Worm (Caenorhabditis elegans) whole organism, L4/young adult: ENCODE data around the gene fbxb-112.

ENCODE experiments used
- W03F9.2 ChIP-seq: fragments of 150-350 bp; optimal IDR thresholded peaks from 2 replicates; lab custom pipeline; 2014; ENCODE audit warnings: missing biosample characterization, missing genetic modification characterization
- dao-5 ChIP-seq: sonication (generic microtip); optimal IDR thresholded peaks from 2 replicates; lab custom pipeline; 2016; ENCODE audit warnings: missing genotype, missing genetic modification characterization, moderate library complexity, missing compliant biosample characterization
- him-1 ChIP-seq: sonication (generic microtip); optimal IDR thresholded peaks from 2 replicates; lab custom pipeline; 2016; ENCODE audit warnings: missing genotype, missing genetic modification reagents, missing genetic modification characterization, missing compliant biosample characterization

DNA sequence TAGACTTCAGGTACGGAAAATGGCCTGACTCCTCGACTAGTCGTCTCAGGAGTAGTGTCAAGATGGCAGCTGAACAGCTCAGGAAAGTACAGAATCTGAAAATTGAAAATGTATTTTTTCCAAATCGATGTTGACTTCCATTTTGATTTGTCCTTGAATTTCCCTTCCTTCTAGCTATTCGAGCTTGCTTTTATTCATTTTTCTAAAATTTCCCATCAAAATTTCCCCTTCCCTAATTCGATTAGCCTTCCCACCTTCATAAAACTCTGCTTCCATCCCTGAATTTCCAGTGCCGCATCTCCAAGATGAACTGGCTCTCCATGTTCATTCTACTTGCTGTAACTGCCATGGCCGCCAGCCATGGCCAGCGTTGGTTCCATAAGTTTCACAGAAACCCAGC, 18.1 kb upstream of the fbxb-112 start, which contains the start of gene Y49F6B.6:
- TF ChIP-seq him-1 (tag; lab: Kevin White, UChicago): no peak
- no peak for TF ChIP-seq W03F9.2
- TF ChIP-seq dao-5 (tag; lab: Kevin White, UChicago): no peak
